Worm (Caenorhabditis elegans) whole organism, late embryonic: Measurements from ENCODE around the gene lgc-31.

Experiments used
- ceh-45 ChIP-seq: fragments of 200-800 bp; sonication (Bioruptor generic); IDR thresholded peaks from 2 replicates; pipeline ENCODE4 v1.3.6; 2022; ENCODE audit warnings: missing genetic modification reagents, missing genetic modification characterization, missing compliant biosample characterization
- eyg-1 ChIP-seq: sonication (generic microtip); optimal IDR thresholded peaks from 2 replicates; lab custom pipeline; 2016; ENCODE audit warnings: missing genotype, missing genetic modification characterization, missing compliant biosample characterization
- lim-6 ChIP-seq: sonication (generic microtip); optimal IDR thresholded peaks from 2 replicates; lab custom pipeline; 2016; ENCODE audit warnings: missing genetic modification characterization, missing compliant biosample characterization
- lin-11 ChIP-seq: fragments of 200-800 bp; sonication (Bioruptor generic); optimal IDR thresholded peaks from 2 replicates; lab custom pipeline; 2018; ENCODE audit warnings: mild to moderate bottlenecking, missing genetic modification characterization, missing compliant biosample characterization
- mec-3 ChIP-seq: sonication (generic microtip); optimal IDR thresholded peaks from 2 replicates; lab custom pipeline; 2016; ENCODE audit warnings: borderline replicate concordance, missing genetic modification characterization, missing compliant biosample characterization
- nfya-1 ChIP-seq: sonication (generic microtip); optimal IDR thresholded peaks from 2 replicates; lab custom pipeline; 2017; ENCODE audit warnings: missing genetic modification characterization, mild to moderate bottlenecking, missing compliant biosample characterization, antibody characterized with exemption, moderate library complexity
- pqm-1 ChIP-seq: sonication (generic microtip); optimal IDR thresholded peaks from 2 replicates; lab custom pipeline; 2016; ENCODE audit warnings: missing genetic modification characterization, missing compliant biosample characterization
- pros-1 ChIP-seq: fragments of 150-350 bp; optimal IDR thresholded peaks from 2 replicates; lab custom pipeline; 2014; ENCODE audit warnings: missing biosample characterization, missing genetic modification reagents, missing genetic modification characterization
- tbx-7 ChIP-seq: sonication (generic microtip); optimal IDR thresholded peaks from 2 replicates; lab custom pipeline; 2016; ENCODE audit warnings: missing genotype, missing genetic modification characterization, missing compliant biosample characterization
- unc-3 ChIP-seq, 2 experiments: fragments of 200-800 bp in 1 of 2; sonication (Bioruptor generic) in 1 of 2; sonication (generic microtip) in 1 of 2; conservative IDR thresholded peaks in 1 of 2; optimal IDR thresholded peaks in 1 of 2; 2 replicates each; pipeline versions ENCODE4 v1.3.6 to Lab custom; 2016 to 2022; ENCODE audit warnings: missing compliant biosample characterization in 2 of 2, missing genetic modification characterization in 2 of 2, missing genetic modification reagents in 1 of 2
- ztf-16 ChIP-seq: sonication (generic microtip); optimal IDR thresholded peaks from 2 replicates; lab custom pipeline; 2017; ENCODE audit warnings: missing genetic modification characterization, missing compliant biosample characterization

DNA sequence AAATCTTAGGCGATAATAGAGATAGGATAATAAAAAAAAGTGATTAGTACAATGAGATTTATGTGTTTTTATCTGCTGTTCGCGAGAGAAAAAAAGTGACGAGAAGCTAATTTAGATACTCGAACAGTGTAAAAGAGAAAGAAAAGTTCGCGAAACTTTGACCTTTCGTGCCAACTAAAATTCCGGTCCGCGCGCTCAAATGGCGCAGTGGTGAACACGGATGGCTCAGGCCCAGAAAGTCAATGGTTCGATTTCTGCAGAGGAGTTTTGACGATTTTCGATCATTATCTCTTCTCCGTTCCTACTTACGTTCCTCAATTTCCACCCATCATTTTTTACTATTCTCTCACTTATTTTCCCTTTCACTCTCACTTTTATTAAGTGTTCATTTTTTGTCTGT, 5.3 kb downstream of the lgc-31 start:
- TF ChIP-seq ztf-16 (no peak), ceh-45 (no peak), pqm-1 (no peak), mec-3 (tag; lab: Kevin White, UChicago) (no peak), lin-11 (no peak), nfya-1 (no peak), lim-6 (tag; lab: Kevin White, UChicago) (no peak), unc-3 (GFP tag; conservative IDR thresholded peaks at IDR 0.05; lab: Robert Waterston, UW) (no peak), unc-3 (tag; optimal IDR thresholded peaks at IDR 0.05; lab: Kevin White, UChicago) (no peak), tbx-7 (no peak), eyg-1 (tag; lab: Kevin White, UChicago) (no peak), pros-1 (tag; lab: Kevin White, UChicago) (no peak)
